Fruit fly (Drosophila melanogaster): Measurements from ENCODE around the gene TP53INP.

TP53INP gene

dm6 chr3L:4412974-4413373, 6.2 kb downstream of the TP53INP start (continued):
- TF ChIP-seq B-H2 (GFP tag; optimal IDR thresholded peaks at IDR 0.05) = peak; percentile 3
- peak; percentile 27 for TF ChIP-seq CG1233 (GFP tag; optimal IDR thresholded peaks at IDR 0.05)
- TF ChIP-seq mam (GFP tag; optimal IDR thresholded peaks at IDR 0.05) = peak; percentile 60
- TF ChIP-seq CHES-1-like (GFP tag; optimal IDR thresholded peaks at IDR 0.05) = no peak
- no peak for TF ChIP-seq CrebB (tag; optimal IDR thresholded peaks at IDR 0.05)
- no peak for TF ChIP-seq Bgb (GFP tag; IDR thresholded peaks at IDR 0.05; ENCODE audit: partially characterized antibody)
- TF ChIP-seq CG15011 (GFP tag; optimal IDR thresholded peaks at IDR 0.05) = no peak
- no peak for TF ChIP-seq CG7963 (GFP tag; IDR thresholded peaks at IDR 0.05; ENCODE audit: partially characterized antibody)
- TF ChIP-seq pho (GFP tag; optimal IDR thresholded peaks at IDR 0.05) = peak; percentile 55
- TF ChIP-seq sd (tag; optimal IDR thresholded peaks at IDR 0.05) = peak; percentile 58
- TF ChIP-seq CG7372 (GFP tag; IDR thresholded peaks at IDR 0.05) = peak; percentile 59; the same call in 1 of the 2 replicates
- TF ChIP-seq CG15479 (GFP tag; optimal IDR thresholded peaks at IDR 0.05) = no peak
- TF ChIP-seq Poxn (GFP tag; IDR thresholded peaks at IDR 0.05) = no peak
- TF ChIP-seq z (GFP tag; IDR thresholded peaks at IDR 0.05) = no peak
- TF ChIP-seq ab (GFP tag; optimal IDR thresholded peaks at IDR 0.05) = no peak
- TF ChIP-seq Oli (tag; optimal IDR thresholded peaks at IDR 0.05) = peak; percentile 45
- TF ChIP-seq Gsc (GFP tag; IDR thresholded peaks at IDR 0.05) = 0 out of 2 replicates have a peak, but pooled peaks have one; percentile 6
- no peak for TF ChIP-seq sim (GFP tag; IDR thresholded peaks at IDR 0.05)
- TF ChIP-seq CG8359 (GFP tag; optimal IDR thresholded peaks at IDR 0.05; ENCODE audit: borderline replicate concordance) = no peak
- no peak for TF ChIP-seq CG31365 (tag; optimal IDR thresholded peaks at IDR 0.05)
- no peak for TF ChIP-seq ro (GFP tag; IDR thresholded peaks at IDR 0.05)
- TF ChIP-seq Blimp-1 (GFP tag; optimal IDR thresholded peaks at IDR 0.05) = no peak
- no peak for TF ChIP-seq Trl (optimal IDR thresholded peaks at IDR 0.05)
- no peak for TF ChIP-seq Trl (GFP tag; optimal IDR thresholded peaks at IDR 0.05)
- TF ChIP-seq CG6654 (GFP tag; optimal IDR thresholded peaks at IDR 0.05) = no peak
- TF ChIP-seq CG14050 (GFP tag; IDR thresholded peaks at IDR 0.05) = peak; percentile 72; the same call in 2 of the 3 replicates
- TF ChIP-seq dan (GFP tag; IDR thresholded peaks at IDR 0.05) = no peak
- TF ChIP-seq GATAe (GFP tag; conservative IDR thresholded peaks at IDR 0.05) = no peak
- TF ChIP-seq Bteb2 (GFP tag; optimal IDR thresholded peaks at IDR 0.05) = peak; percentile 9
- TF ChIP-seq fd102C (GFP tag; optimal IDR thresholded peaks at IDR 0.05) = no peak
- peak; percentile 74 for TF ChIP-seq CG12769 (tag; optimal IDR thresholded peaks at IDR 0.05)
- peak; percentile 19 for TF ChIP-seq CG18619 (GFP tag; optimal IDR thresholded peaks at IDR 0.05)
- no peak for TF ChIP-seq zen (tag; optimal IDR thresholded peaks at IDR 0.05)
- peak; percentile 61; the same call in 2 of the 3 replicates for TF ChIP-seq Optix (GFP tag; IDR thresholded peaks at IDR 0.05)
- no peak for TF ChIP-seq usp (GFP tag; optimal IDR thresholded peaks at IDR 0.05)
- TF ChIP-seq pfk (GFP tag; optimal IDR thresholded peaks at IDR 0.05) = no peak
- no peak for TF ChIP-seq bigmax (GFP tag; optimal IDR thresholded peaks at IDR 0.05)
- no peak for TF ChIP-seq NC2β (GFP tag; optimal IDR thresholded peaks at IDR 0.05)
- TF ChIP-seq CG16779 (GFP tag; IDR thresholded peaks at IDR 0.05) = 0 out of 2 replicates have a peak, but pooled peaks have one; percentile 38
- TF ChIP-seq NFAT (GFP tag; IDR thresholded peaks at IDR 0.05) = peak; percentile 70
- TF ChIP-seq Dip3 (GFP tag; optimal IDR thresholded peaks at IDR 0.05) = peak; percentile 20
- TF ChIP-seq fru (optimal IDR thresholded peaks at IDR 0.05) = no peak
- no peak for TF ChIP-seq Fer2 (tag; optimal IDR thresholded peaks at IDR 0.05)
- peak; percentile 3 for TF ChIP-seq Bdp1 (GFP tag; optimal IDR thresholded peaks at IDR 0.05)
- TF ChIP-seq gfzf (GFP tag; optimal IDR thresholded peaks at IDR 0.05) = no peak
- no peak for TF ChIP-seq chn (GFP tag; optimal IDR thresholded peaks at IDR 0.05)
- TF ChIP-seq knrl (GFP tag; IDR thresholded peaks at IDR 0.05; ENCODE audit: partially characterized antibody) = no peak
- peak; percentile 49; the same call in 1 of the 2 replicates for TF ChIP-seq CG31224 (GFP tag; IDR thresholded peaks at IDR 0.05)
- TF ChIP-seq CG31441 (GFP tag; IDR thresholded peaks at IDR 0.05) = no peak
- no peak for TF ChIP-seq hb (GFP tag; IDR thresholded peaks at IDR 0.05; ENCODE audit: partially characterized antibody)
- 0 out of 2 replicates have a peak, but pooled peaks have one; percentile 12 for TF ChIP-seq stc (GFP tag; IDR thresholded peaks at IDR 0.05)
- no peak for TF ChIP-seq aop (GFP tag; IDR thresholded peaks at IDR 0.05)
